Worm (Caenorhabditis elegans): ENCODE results near the gene dhs-25.

- no peak for TF ChIP-seq blmp-1 (tag; optimal IDR thresholded peaks at IDR 0.05; ENCODE audit: insufficient read depth)
- no peak for TF ChIP-seq aly-2 (tag; optimal IDR thresholded peaks at IDR 0.05)
- TF ChIP-seq nhr-12 (tag; optimal IDR thresholded peaks at IDR 0.05), result no peak
Observed at ce11 chrX:1523272-1523671, 36.9 kb downstream of the dhs-25 start.
